Fruit fly (Drosophila melanogaster) whole organism, wandering third instar larva: ENCODE data around the gene stck.

Source experiments
- Abd-B ChIP-seq: fragments of >200 bp; optimal IDR thresholded peaks from 2 replicates; lab custom pipeline; 2017; ENCODE audit warnings: missing biosample characterization, missing genetic modification characterization
- CG32264 ChIP-seq: fragments of 200-800 bp; sonication (Bioruptor generic); optimal IDR thresholded peaks from 2 replicates; lab custom pipeline; 2016; ENCODE audit warnings: missing biosample characterization, missing genetic modification characterization
- CG9705 ChIP-seq: fragments of 200-800 bp; sonication (Bioruptor generic); optimal IDR thresholded peaks from 2 replicates; lab custom pipeline; 2018; ENCODE audit warnings: missing biosample characterization, mild to moderate bottlenecking, missing genetic modification characterization
- CrebA ChIP-seq: fragments of 200-800 bp; sonication (Bioruptor generic); optimal IDR thresholded peaks from 2 replicates; lab custom pipeline; 2016; ENCODE audit warnings: missing biosample characterization, mild to moderate bottlenecking, missing genetic modification characterization, borderline replicate concordance
- Dfd ChIP-seq: fragments of >200 bp; optimal IDR thresholded peaks from 2 replicates; lab custom pipeline; 2017; ENCODE audit warnings: missing biosample characterization, missing genetic modification characterization
- Dif ChIP-seq: fragments of 200-275, 200-300 bp; sonication (Bioruptor generic); optimal IDR thresholded peaks from 2 replicates; lab custom pipeline; 2018; ENCODE audit warnings: missing biosample characterization, missing genetic modification characterization; ENCODE audit not compliant: partially characterized antibody
- GATAd ChIP-seq: sonication (Bioruptor generic); optimal IDR thresholded peaks from 2 replicates; lab custom pipeline; 2016; ENCODE audit warnings: missing biosample characterization, missing genetic modification characterization
- HLH106 ChIP-seq: fragments of 200-800 bp; optimal IDR thresholded peaks from 3 replicates; lab custom pipeline; 2019; ENCODE audit warnings: missing biosample characterization, mild to moderate bottlenecking, missing genetic modification characterization, moderate library complexity
- Hr78 ChIP-seq: fragments of >200 bp; optimal IDR thresholded peaks from 2 replicates; lab custom pipeline; 2017; ENCODE audit warnings: missing biosample characterization, missing genetic modification characterization
- Hr83 ChIP-seq: fragments of 200-300 bp; sonication (Bioruptor generic); optimal IDR thresholded peaks from 2 replicates; lab custom pipeline; 2016; ENCODE audit warnings: missing biosample characterization, mild to moderate bottlenecking, missing genetic modification characterization, moderate library complexity; ENCODE audit not compliant: poor library complexity, severe bottlenecking
- Jra ChIP-seq: sonication (Bioruptor generic); optimal IDR thresholded peaks from 2 replicates; lab custom pipeline; 2016; ENCODE audit warnings: missing biosample characterization, missing genetic modification characterization
- Mio ChIP-seq: sonication (Bioruptor generic); optimal IDR thresholded peaks from 2 replicates; lab custom pipeline; 2016; ENCODE audit warnings: missing biosample characterization, missing genetic modification characterization
- Myc ChIP-seq: fragments of >200 bp; optimal IDR thresholded peaks from 2 replicates; lab custom pipeline; 2017
- N ChIP-seq: fragments of >200 bp; optimal IDR thresholded peaks from 2 replicates; lab custom pipeline; 2018; ENCODE audit warnings: missing biosample characterization, missing external identifiers, missing genetic modification characterization
- OdsH ChIP-seq: fragments of 200-800 bp; sonication (Bioruptor generic); optimal IDR thresholded peaks from 2 replicates; lab custom pipeline; 2016; ENCODE audit warnings: missing biosample characterization, mild to moderate bottlenecking, missing genetic modification characterization
- Rel ChIP-seq, 2 experiments: fragments of 200-800 bp; sonication (Bioruptor generic) in 1 of 2; optimal IDR thresholded peaks; 2 replicates in 1 of 2; 3 replicates in 1 of 2; lab custom pipeline; 2016 to 2019; ENCODE audit warnings: mild to moderate bottlenecking in 2 of 2, missing biosample characterization in 2 of 2, missing genetic modification characterization in 2 of 2, moderate library complexity in 1 of 2
- Sp1 ChIP-seq: fragments of 200-800 bp; sonication (Bioruptor generic); optimal IDR thresholded peaks from 3 replicates; lab custom pipeline; 2019; ENCODE audit warnings: missing biosample characterization, mild to moderate bottlenecking, missing genetic modification characterization, moderate library complexity
- Vsx2 ChIP-seq: fragments of 200-300, 225-300 bp; sonication (Bioruptor generic); optimal IDR thresholded peaks from 2 replicates; lab custom pipeline; 2018; ENCODE audit warnings: missing biosample characterization, missing genetic modification characterization; ENCODE audit not compliant: partially characterized antibody
- br ChIP-seq: fragments of 200-800 bp; sonication (Bioruptor generic); optimal IDR thresholded peaks from 2 replicates; lab custom pipeline; 2016; ENCODE audit warnings: missing biosample characterization, missing genetic modification characterization
- brk ChIP-seq: fragments of 200-800 bp; sonication (Bioruptor generic); optimal IDR thresholded peaks from 2 replicates; lab custom pipeline; 2016; ENCODE audit warnings: missing biosample characterization, mild to moderate bottlenecking, missing genetic modification characterization
- dl ChIP-seq, 2 experiments: fragments of 175-275, 200-275 bp in 1 of 2; fragments of 200-275 bp in 1 of 2; sonication (Bioruptor generic); optimal IDR thresholded peaks; lab custom pipeline; 2018; ENCODE audit warnings: mild to moderate bottlenecking in 2 of 2, missing biosample characterization in 2 of 2, missing genetic modification characterization in 2 of 2, moderate library complexity in 2 of 2; ENCODE audit not compliant: partially characterized antibody in 2 of 2, insufficient read depth in 1 of 2
- dmrt93B ChIP-seq: fragments of 200-800 bp; sonication (Bioruptor generic); optimal IDR thresholded peaks from 2 replicates; lab custom pipeline; 2018; ENCODE audit warnings: missing biosample characterization, mild to moderate bottlenecking, missing genetic modification characterization
- dsf ChIP-seq: sonication (Bioruptor generic); optimal IDR thresholded peaks from 2 replicates; lab custom pipeline; 2016; ENCODE audit warnings: missing biosample characterization, missing genetic modification characterization, borderline replicate concordance
- ey ChIP-seq: fragments of 200-800 bp; sonication (Bioruptor generic); optimal IDR thresholded peaks from 2 replicates; lab custom pipeline; 2016; ENCODE audit warnings: missing biosample characterization, missing genetic modification characterization
- foxo ChIP-seq, 2 experiments: fragments of 200-800 bp; sonication (Bioruptor generic); optimal IDR thresholded peaks; 2 replicates in 1 of 2; 3 replicates in 1 of 2; lab custom pipeline; 2016 to 2017; ENCODE audit warnings: missing biosample characterization in 2 of 2, missing genetic modification characterization in 2 of 2
- fru ChIP-seq: fragments of 200-800 bp; sonication (Bioruptor generic); optimal IDR thresholded peaks from 3 replicates; lab custom pipeline; 2016; ENCODE audit warnings: missing biosample characterization, mild to moderate bottlenecking, missing genetic modification characterization
- h ChIP-seq: fragments of 200-800 bp; sonication (Bioruptor generic); optimal IDR thresholded peaks from 3 replicates; lab custom pipeline; 2016; ENCODE audit warnings: missing biosample characterization, mild to moderate bottlenecking, missing genetic modification characterization
- jim ChIP-seq: fragments of 175-275, 200-325 bp; sonication (Bioruptor generic); optimal IDR thresholded peaks from 2 replicates; lab custom pipeline; 2016; ENCODE audit warnings: missing biosample characterization, mild to moderate bottlenecking, missing genetic modification characterization
- lola ChIP-seq: fragments of >200 bp; optimal IDR thresholded peaks from 2 replicates; lab custom pipeline; 2017; ENCODE audit warnings: missing biosample characterization, missing genetic modification characterization
- pan ChIP-seq: fragments of >200 bp; optimal IDR thresholded peaks from 2 replicates; lab custom pipeline; 2017
- psq ChIP-seq: fragments of 200-800 bp; sonication (Bioruptor generic); optimal IDR thresholded peaks from 3 replicates; lab custom pipeline; 2017; ENCODE audit warnings: missing biosample characterization, mild to moderate bottlenecking, missing genetic modification characterization, moderate library complexity
- rgr ChIP-seq: fragments of 200-800 bp; sonication (Bioruptor generic); optimal IDR thresholded peaks from 3 replicates; lab custom pipeline; 2016; ENCODE audit warnings: missing biosample characterization, mild to moderate bottlenecking, missing genetic modification characterization
- sage ChIP-seq: fragments of 200-800 bp; sonication (Bioruptor generic); optimal IDR thresholded peaks from 2 replicates; lab custom pipeline; 2016; ENCODE audit warnings: missing biosample characterization, mild to moderate bottlenecking, missing genetic modification characterization
- tai ChIP-seq: sonication (Bioruptor generic); optimal IDR thresholded peaks from 2 replicates; lab custom pipeline; 2016; ENCODE audit warnings: missing biosample characterization, missing genetic modification characterization
- usp ChIP-seq: fragments of >200 bp; optimal IDR thresholded peaks from 2 replicates; lab custom pipeline; 2017; ENCODE audit warnings: missing biosample characterization, missing genetic modification characterization
- woc ChIP-seq: sonication (Bioruptor generic); optimal IDR thresholded peaks from 2 replicates; lab custom pipeline; 2016; ENCODE audit warnings: missing biosample characterization, mild to moderate bottlenecking, missing genetic modification characterization

The stck gene

DNA sequence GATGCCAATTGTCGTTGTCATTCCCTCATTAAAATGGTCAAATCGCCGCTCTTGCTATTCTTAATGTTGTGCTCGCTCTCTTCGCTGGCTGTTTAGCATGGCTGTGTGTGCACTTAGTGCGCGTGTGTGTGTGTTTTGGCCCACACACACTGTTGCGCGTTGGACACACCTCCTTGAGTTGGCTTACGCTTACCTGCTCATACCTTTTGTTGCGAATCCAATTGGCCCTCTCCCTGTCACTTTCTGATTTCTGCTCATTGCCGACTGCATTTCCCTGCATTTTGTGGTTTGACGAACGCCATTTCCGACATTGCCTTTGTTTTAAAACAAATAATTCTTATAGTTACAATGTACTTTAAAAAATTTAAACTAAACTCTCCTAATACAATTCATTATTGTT lies 21.8 kb upstream of the stck start:
- TF ChIP-seq Hr78 (GFP tag; lab: Kevin White, UChicago) (no peak), CG32264 (GFP tag; lab: Kevin White, UChicago) (no peak), brk (GFP tag; lab: Kevin White, UChicago) (no peak), dsf (GFP tag; lab: Kevin White, UChicago) (no peak), woc (GFP tag; lab: Kevin White, UChicago) (no peak), rgr (GFP tag; lab: Kevin White, UChicago) (no peak), dl (GFP tag; optimal IDR thresholded peaks at IDR 0.05; lab: Kevin White, UChicago; ENCODE audit: insufficient read depth in 1 of 2, partially characterized antibody in 2 of 2) (no peak), Abd-B (no peak), CrebA (GFP tag; lab: Kevin White, UChicago) (no peak), jim (GFP tag; lab: Kevin White, UChicago) (no peak), fru (GFP tag; lab: Kevin White, UChicago) (no peak)

DNA sequence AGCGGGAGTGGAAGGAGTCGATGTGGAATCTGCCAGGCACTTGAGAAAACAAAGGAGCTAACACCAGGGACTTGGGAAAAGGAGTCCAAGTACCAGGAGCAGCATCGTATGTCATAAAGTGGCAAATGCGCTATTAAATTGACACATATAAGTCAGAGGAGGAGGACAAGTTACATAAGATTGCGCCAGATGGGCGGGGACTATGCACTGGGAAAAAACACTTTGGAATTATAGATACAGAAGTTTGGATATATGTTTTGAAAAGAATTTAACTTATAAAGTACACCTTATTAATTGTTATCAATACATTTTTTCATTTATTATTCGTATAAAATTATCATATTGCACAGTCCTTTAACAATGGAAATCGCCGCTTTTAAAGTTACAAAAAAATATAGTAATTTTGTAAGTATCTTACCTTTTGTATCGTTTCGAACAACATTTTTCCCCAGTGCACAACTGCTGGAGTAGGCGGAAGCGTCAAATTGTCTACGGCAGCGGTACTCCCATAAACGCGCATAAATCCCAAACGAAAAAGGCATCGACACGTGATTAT lies 20.7 kb upstream of the stck start:
- no peak for TF ChIP-seq Dfd (GFP tag; lab: Kevin White, UChicago)
- no peak for TF ChIP-seq Jra (GFP tag; lab: Kevin White, UChicago)
- no peak for TF ChIP-seq Vsx2
- no peak for TF ChIP-seq tai (GFP tag; lab: Kevin White, UChicago)
- TF ChIP-seq Hr78 (GFP tag; lab: Kevin White, UChicago), result no peak
- TF ChIP-seq Myc (lab: Kevin White, UChicago), result no peak
- TF ChIP-seq Rel (GFP tag; optimal IDR thresholded peaks at IDR 0.05; lab: Kevin White, UChicago), result no peak
- TF ChIP-seq Rel (tag; optimal IDR thresholded peaks at IDR 0.05; lab: Kevin White, UChicago), result no peak

DNA sequence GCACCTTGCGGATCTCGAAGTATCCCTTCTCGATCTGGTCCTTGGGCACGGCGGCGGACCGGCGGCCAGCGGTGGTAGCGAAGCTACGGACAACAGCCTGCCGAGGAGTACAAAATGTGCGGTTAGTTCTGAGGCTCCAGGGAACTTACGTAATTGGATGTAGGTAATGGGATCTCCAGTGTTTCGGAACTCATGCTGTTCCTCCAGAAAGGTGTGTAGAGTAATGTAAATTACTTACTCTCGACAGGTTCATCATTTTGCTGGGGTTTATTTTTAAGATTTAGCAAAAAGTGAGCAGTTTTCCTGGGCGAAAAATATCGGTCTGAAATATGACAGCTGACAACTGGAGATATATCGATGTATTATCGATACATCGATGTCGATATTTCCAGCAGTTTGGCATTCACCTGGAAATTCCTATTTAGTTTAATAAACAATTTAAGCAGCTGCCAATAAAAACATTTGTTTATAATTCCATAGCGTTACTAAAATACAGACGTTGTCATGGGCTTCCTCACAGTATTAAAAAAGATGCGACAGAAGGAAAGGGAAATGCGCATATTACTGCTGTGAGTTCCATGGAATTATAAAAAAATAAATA lies 16.0 kb upstream of the stck start, which contains the start of the genes COX7A and Arl2:
Gene COX7A, minus strand, starts transcription at position 369 of the 601 bp plus-strand sequence.
Gene Arl2, plus strand, starts transcription at position 426 of the 601 bp plus-strand sequence.
- peak; percentile 29 for TF ChIP-seq Hr83 (GFP tag; lab: Kevin White, UChicago)
- TF ChIP-seq h (GFP tag; lab: Kevin White, UChicago), result no peak
- no peak for TF ChIP-seq lola (GFP tag; lab: Kevin White, UChicago)
- no peak for TF ChIP-seq Rel (GFP tag; optimal IDR thresholded peaks at IDR 0.05; lab: Kevin White, UChicago)
- peak; percentile 7 for TF ChIP-seq Rel (tag; optimal IDR thresholded peaks at IDR 0.05; lab: Kevin White, UChicago)
- TF ChIP-seq dl (GFP tag; optimal IDR thresholded peaks at IDR 0.05; lab: Kevin White, UChicago; ENCODE audit: insufficient read depth in 1 of 2, partially characterized antibody in 2 of 2), result no peak
- TF ChIP-seq rgr (GFP tag; lab: Kevin White, UChicago), result peak; percentile 26
- TF ChIP-seq Abd-B, result no peak
- no peak for TF ChIP-seq N
- no peak for TF ChIP-seq Myc (lab: Kevin White, UChicago)
- no peak for TF ChIP-seq Vsx2
- no peak for TF ChIP-seq ey (GFP tag; lab: Kevin White, UChicago)
- TF ChIP-seq Dfd (GFP tag; lab: Kevin White, UChicago), result no peak
- TF ChIP-seq CrebA (GFP tag; lab: Kevin White, UChicago), result no peak
- TF ChIP-seq OdsH, result no peak
- no peak for TF ChIP-seq Sp1
- no peak for TF ChIP-seq Dif
- no peak for TF ChIP-seq woc (GFP tag; lab: Kevin White, UChicago)
- TF ChIP-seq pan (lab: Kevin White, UChicago), result no peak
- TF ChIP-seq dmrt93B, result no peak
- TF ChIP-seq sage (GFP tag; lab: Kevin White, UChicago), result no peak
- TF ChIP-seq psq (GFP tag; lab: Kevin White, UChicago), result no peak
- no peak for TF ChIP-seq dsf (GFP tag; lab: Kevin White, UChicago)
- TF ChIP-seq usp (GFP tag; lab: Kevin White, UChicago), result no peak
- no peak for TF ChIP-seq foxo (GFP tag; optimal IDR thresholded peaks at IDR 0.05; lab: Kevin White, UChicago)
- TF ChIP-seq GATAd (GFP tag; lab: Kevin White, UChicago), result no peak
- TF ChIP-seq Mio (GFP tag; lab: Kevin White, UChicago), result no peak
- no peak for TF ChIP-seq br (GFP tag; lab: Kevin White, UChicago)
- TF ChIP-seq CG9705 (GFP tag; lab: Kevin White, UChicago), result peak; percentile 26
- no peak for TF ChIP-seq CG32264 (GFP tag; lab: Kevin White, UChicago)
- TF ChIP-seq HLH106, result no peak
- TF ChIP-seq fru (GFP tag; lab: Kevin White, UChicago), result no peak
- TF ChIP-seq, all 38 proteins: peak for 4
